Worm (Caenorhabditis elegans): ENCODE measurements around the gene pfas-1.

DNA sequence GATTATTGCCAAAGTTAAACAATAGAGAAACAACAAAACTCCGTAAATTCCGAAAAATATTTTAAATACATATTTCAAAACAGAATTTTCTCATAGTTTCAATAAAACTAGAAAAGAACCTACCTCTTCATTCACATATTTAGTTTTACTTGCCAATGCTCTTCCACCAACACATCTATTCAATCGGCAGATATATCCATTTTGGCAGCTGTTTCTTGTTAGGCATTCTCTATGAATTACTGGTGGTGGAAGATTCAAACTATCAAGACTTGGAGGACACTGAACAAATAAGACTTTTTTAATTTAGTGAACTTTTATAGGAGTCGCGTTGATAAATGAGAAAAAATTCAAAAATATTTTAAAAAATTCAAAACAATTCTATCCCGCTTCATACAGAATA lies 4.2 kb upstream of the pfas-1 start:
- TF ChIP-seq F49E8.2 (tag; optimal IDR thresholded peaks at IDR 0.05; ENCODE audit: borderline replicate concordance) (no peak), snpc-4 (tag; optimal IDR thresholded peaks at IDR 0.05) (no peak), aha-1 (tag) (no peak), pha-4 (GFP tag; IDR thresholded peaks at IDR 0.05) (no peak), pha-4 (tag; optimal IDR thresholded peaks at IDR 0.05) (no peak), R02D3.7 (tag; optimal IDR thresholded peaks at IDR 0.05) (no peak), T20F7.1 (GFP tag; optimal IDR thresholded peaks at IDR 0.05) (no peak), php-3 (GFP tag; IDR thresholded peaks at IDR 0.05) (no peak), ceh-82 (tag; optimal IDR thresholded peaks at IDR 0.05) (no peak), set-16 (GFP tag; IDR thresholded peaks at IDR 0.05) (no peak), pqm-1 (tag; optimal IDR thresholded peaks at IDR 0.05) (no peak), nhr-28 (tag; optimal IDR thresholded peaks at IDR 0.05) (no peak), mxl-3 (GFP tag; optimal IDR thresholded peaks at IDR 0.05) (no peak)

All from whole organism, L4 larva.